Worm (Caenorhabditis elegans) whole organism, young adult: ENCODE results near the gene rmd-2.

Experiments
- B0336.3 ChIP-seq: fragments of 200-800 bp; sonication (Bioruptor generic); IDR thresholded peaks from 2 replicates; pipeline ENCODE4 v1.3.6; 2022; ENCODE audit warnings: missing genetic modification characterization, missing compliant biosample characterization
- F39B2.1 ChIP-seq: fragments of 200-800 bp; sonication (Bioruptor generic); IDR thresholded peaks from 2 replicates; pipeline ENCODE4 v1.3.6; 2022; ENCODE audit warnings: missing genetic modification reagents, missing genetic modification characterization, missing compliant biosample characterization
- F52B5.7 ChIP-seq: sonication (generic microtip); optimal IDR thresholded peaks from 2 replicates; lab custom pipeline; 2016; ENCODE audit warnings: mild to moderate bottlenecking, missing genetic modification characterization, missing compliant biosample characterization
- K12H6.12 ChIP-seq: fragments of 200-800 bp; sonication (Bioruptor generic); optimal IDR thresholded peaks from 2 replicates; lab custom pipeline; 2018; ENCODE audit warnings: mild to moderate bottlenecking, missing genetic modification characterization, missing compliant biosample characterization
- T26A5.8 ChIP-seq: sonication (generic microtip); optimal IDR thresholded peaks from 2 replicates; lab custom pipeline; 2016; ENCODE audit warnings: missing genetic modification characterization, missing compliant biosample characterization
- Y53F4B.3 ChIP-seq: fragments of 200-800 bp; sonication (Bioruptor generic); IDR thresholded peaks from 2 replicates; pipeline ENCODE4 v1.3.6; 2022; ENCODE audit warnings: missing genetic modification reagents, missing genetic modification characterization, missing compliant biosample characterization
- Y53G8AR.9 ChIP-seq: fragments of 200-800 bp; sonication (Bioruptor generic); conservative IDR thresholded peaks from 2 replicates; pipeline ENCODE4 v1.3.6; 2022; ENCODE audit warnings: missing genetic modification reagents, missing genetic modification characterization, missing compliant biosample characterization
- Y95B8A.8 ChIP-seq: fragments of 200-800 bp; sonication (Bioruptor generic); IDR thresholded peaks from 2 replicates; pipeline ENCODE4 v1.3.6; 2022; ENCODE audit warnings: missing genetic modification reagents, missing genetic modification characterization, missing compliant biosample characterization
- cebp-1 ChIP-seq, 2 experiments: fragments of 200-800 bp in 1 of 2; sonication (Bioruptor generic) in 1 of 2; sonication (generic microtip) in 1 of 2; IDR thresholded peaks in 1 of 2; optimal IDR thresholded peaks in 1 of 2; 2 replicates each; pipeline versions ENCODE4 v1.3.6 to Lab custom; 2017 to 2022; ENCODE audit warnings: missing compliant biosample characterization in 2 of 2, missing genetic modification characterization in 2 of 2, mild to moderate bottlenecking in 1 of 2, missing genetic modification reagents in 1 of 2, moderate library complexity in 1 of 2
- ceh-79 ChIP-seq: sonication (generic microtip); optimal IDR thresholded peaks from 2 replicates; lab custom pipeline; 2017; ENCODE audit warnings: mild to moderate bottlenecking, missing genetic modification characterization, missing compliant biosample characterization
- chd-7 ChIP-seq: sonication (generic microtip); optimal IDR thresholded peaks from 2 replicates; lab custom pipeline; 2016; ENCODE audit warnings: mild to moderate bottlenecking, missing genetic modification characterization, moderate library complexity, missing compliant biosample characterization
- dpl-1 ChIP-seq: fragments of 150-350 bp; optimal IDR thresholded peaks from 2 replicates; lab custom pipeline; 2014; ENCODE audit warnings: missing biosample characterization, missing genetic modification reagents, missing genetic modification characterization
- egrh-3 ChIP-seq: fragments of 200-800 bp; sonication (Bioruptor generic); IDR thresholded peaks from 2 replicates; pipeline ENCODE4 v1.3.6; 2022; ENCODE audit warnings: missing genetic modification reagents, missing genetic modification characterization, missing compliant biosample characterization
- fkh-3 ChIP-seq: sonication (generic microtip); optimal IDR thresholded peaks from 2 replicates; lab custom pipeline; 2016; ENCODE audit warnings: mild to moderate bottlenecking, missing genetic modification characterization, missing compliant biosample characterization
- gei-17 ChIP-seq: fragments of 200-800 bp; sonication (Bioruptor generic); optimal IDR thresholded peaks from 2 replicates; lab custom pipeline; 2018; ENCODE audit warnings: mild to moderate bottlenecking, missing genetic modification characterization, missing compliant biosample characterization
- him-1 ChIP-seq: sonication (generic microtip); optimal IDR thresholded peaks from 2 replicates; lab custom pipeline; 2016; ENCODE audit warnings: missing genotype, missing genetic modification reagents, missing genetic modification characterization, missing compliant biosample characterization
- hlh-12 ChIP-seq: sonication (generic microtip); optimal IDR thresholded peaks from 2 replicates; lab custom pipeline; 2016; ENCODE audit warnings: missing genetic modification characterization, missing compliant biosample characterization
- hlh-26 ChIP-seq: fragments of 200-800 bp; sonication (Bioruptor generic); conservative IDR thresholded peaks from 2 replicates; pipeline ENCODE4 v1.3.6; 2022; ENCODE audit warnings: missing genetic modification reagents, missing genetic modification characterization, missing compliant biosample characterization
- hmg-20 ChIP-seq: fragments of 200-800 bp; sonication (Bioruptor generic); IDR thresholded peaks from 2 replicates; pipeline ENCODE4 v1.3.6; 2022; ENCODE audit warnings: missing genetic modification reagents, missing genetic modification characterization, missing compliant biosample characterization
- hsf-1 ChIP-seq: fragments of 200-800 bp; sonication (Bioruptor generic); IDR thresholded peaks from 2 replicates; pipeline ENCODE4 v1.3.6; 2022; ENCODE audit warnings: missing genetic modification reagents, missing genetic modification characterization, missing compliant biosample characterization
- let-526 ChIP-seq: fragments of 200-800 bp; sonication (Bioruptor generic); IDR thresholded peaks from 2 replicates; pipeline ENCODE4 v1.3.6; 2022; ENCODE audit warnings: missing genetic modification reagents, missing genetic modification characterization, missing compliant biosample characterization
- lin-35 ChIP-seq, 3 experiments: fragments of 150-350 bp in 2 of 3; sonication (generic microtip) in 1 of 3; optimal IDR thresholded peaks; 2 replicates each; lab custom pipeline; 2014 to 2018; ENCODE audit warnings: missing biosample characterization in 3 of 3, missing genetic modification characterization in 3 of 3, missing genetic modification reagents in 3 of 3
- lin-40 ChIP-seq: sonication (generic microtip); optimal IDR thresholded peaks from 2 replicates; lab custom pipeline; 2016; ENCODE audit warnings: missing genetic modification characterization, mild to moderate bottlenecking, missing compliant biosample characterization, missing genotype, missing genetic modification reagents
- lir-1 ChIP-seq: fragments of 200-800 bp; sonication (Bioruptor generic); conservative IDR thresholded peaks from 2 replicates; pipeline ENCODE4 v1.3.6; 2022; ENCODE audit warnings: missing genetic modification reagents, missing genetic modification characterization, missing compliant biosample characterization
- madf-8 ChIP-seq: fragments of 200-800 bp; sonication (Bioruptor generic); conservative IDR thresholded peaks from 2 replicates; pipeline ENCODE4 v1.3.6; 2022; ENCODE audit warnings: missing genetic modification reagents, missing genetic modification characterization, missing compliant biosample characterization
- mes-4 ChIP-seq: sonication (generic microtip); optimal IDR thresholded peaks from 2 replicates; lab custom pipeline; 2016; ENCODE audit warnings: missing genotype, missing genetic modification characterization, missing compliant biosample characterization
- nhr-179 ChIP-seq: sonication (generic microtip); optimal IDR thresholded peaks from 2 replicates; lab custom pipeline; 2016; ENCODE audit warnings: mild to moderate bottlenecking, missing genetic modification characterization, missing compliant biosample characterization
- nhr-27 ChIP-seq: fragments of 200-800 bp; sonication (Bioruptor generic); optimal IDR thresholded peaks from 2 replicates; lab custom pipeline; 2018; ENCODE audit warnings: mild to moderate bottlenecking, missing genetic modification characterization, moderate library complexity, missing compliant biosample characterization
- nhr-80 ChIP-seq: sonication (generic microtip); optimal IDR thresholded peaks from 2 replicates; lab custom pipeline; 2016; ENCODE audit warnings: missing genetic modification characterization, missing compliant biosample characterization
- nhr-90 ChIP-seq: sonication (generic microtip); optimal IDR thresholded peaks from 2 replicates; lab custom pipeline; 2016; ENCODE audit warnings: missing genotype, mild to moderate bottlenecking, missing genetic modification characterization, missing compliant biosample characterization
- pbrm-1 ChIP-seq: fragments of 200-800 bp; sonication (Bioruptor generic); IDR thresholded peaks from 2 replicates; pipeline ENCODE4 v1.3.6; 2022; ENCODE audit warnings: missing genetic modification reagents, missing genetic modification characterization, missing compliant biosample characterization
- pha-4 ChIP-seq: fragments of 150-350 bp; sonication (generic microtip); optimal IDR thresholded peaks from 2 replicates; lab custom pipeline; 2014; ENCODE audit warnings: missing biosample characterization, missing genetic modification reagents, missing genetic modification characterization
- repo-1 ChIP-seq: sonication (generic microtip); optimal IDR thresholded peaks from 2 replicates; lab custom pipeline; 2017; ENCODE audit warnings: mild to moderate bottlenecking, missing genetic modification characterization, missing compliant biosample characterization
- sdz-38 ChIP-seq: sonication (generic microtip); optimal IDR thresholded peaks from 2 replicates; lab custom pipeline; 2016; ENCODE audit warnings: missing genotype, missing genetic modification characterization, missing compliant biosample characterization
- sptf-2 ChIP-seq: fragments of 200-800 bp; sonication (Bioruptor generic); optimal IDR thresholded peaks from 2 replicates; lab custom pipeline; 2018; ENCODE audit warnings: mild to moderate bottlenecking, missing genetic modification characterization, missing compliant biosample characterization
- tbp1 ChIP-seq: fragments of 200-800 bp; sonication (Bioruptor generic); optimal IDR thresholded peaks from 2 replicates; lab custom pipeline; 2018; ENCODE audit warnings: mild to moderate bottlenecking, missing genetic modification characterization, missing compliant biosample characterization
- zfh-2 ChIP-seq: fragments of 200-800 bp; sonication (Bioruptor generic); conservative IDR thresholded peaks from 2 replicates; pipeline ENCODE4 v1.3.6; 2022; ENCODE audit warnings: missing genetic modification reagents, missing genetic modification characterization, missing compliant biosample characterization
- zim-3 ChIP-seq: sonication (generic microtip); optimal IDR thresholded peaks from 2 replicates; lab custom pipeline; 2017; ENCODE audit warnings: mild to moderate bottlenecking, missing genetic modification characterization, moderate library complexity, missing compliant biosample characterization

The rmd-2 gene

ce11 chrV:9950861-9951260 is 35.2 kb downstream of the rmd-2 start, which contains the start of gene ttr-46:
Gene ttr-46 (plus strand): TSS chrV:9951233.
- peak; percentile 69 for TF ChIP-seq nhr-80 (tag; lab: Kevin White, UChicago)
- TF ChIP-seq fkh-3 (tag; lab: Kevin White, UChicago), result no peak
- TF ChIP-seq, all 124 proteins: peak for 1

DNA sequence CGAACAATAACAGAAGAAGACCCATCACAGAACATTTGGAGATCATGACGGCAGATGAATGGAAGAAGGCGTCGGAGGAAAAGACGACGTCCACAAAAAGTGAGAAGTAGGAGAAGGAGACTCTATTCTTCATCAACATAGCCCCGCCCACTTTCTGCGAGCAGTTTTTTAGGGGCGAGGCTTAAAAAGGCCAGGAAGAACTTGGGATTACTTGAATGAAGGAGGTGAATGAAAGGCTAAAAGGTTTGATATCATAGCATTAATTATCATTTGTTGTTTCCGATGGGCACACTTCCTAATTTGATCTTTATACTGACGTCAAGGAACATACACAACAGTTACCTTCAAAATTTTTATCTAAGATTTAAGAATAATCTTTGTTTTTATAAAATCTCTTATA is 37.2 kb downstream of the rmd-2 start, which contains the start of gene nlp-58:
nlp-58 (minus strand) TSS at position 101 of the 400 bp plus-strand sequence.
- TF ChIP-seq B0336.3 (GFP tag; lab: Robert Waterston, UW) (no peak), hlh-12 (tag; lab: Kevin White, UChicago) (no peak), him-1 (tag; lab: Kevin White, UChicago) (no peak), lin-40 (tag; lab: Kevin White, UChicago) (no peak), F52B5.7 (tag; lab: Kevin White, UChicago) (no peak), cebp-1 (GFP tag; IDR thresholded peaks at IDR 0.05; lab: Robert Waterston, UW) (no peak), cebp-1 (tag; optimal IDR thresholded peaks at IDR 0.05; lab: Kevin White, UChicago) (no peak), let-526 (GFP tag; lab: Robert Waterston, UW) (no peak), dpl-1 (GFP tag; lab: Kevin White, UChicago) (no peak), Y53G8AR.9 (GFP tag; lab: Robert Waterston, UW) (no peak), sptf-2 (GFP tag; lab: Kevin White, UChicago) (no peak), lir-1 (GFP tag; lab: Robert Waterston, UW) (no peak), fkh-3 (tag; lab: Kevin White, UChicago) (no peak), zfh-2 (GFP tag; lab: Robert Waterston, UW) (no peak), repo-1 (tag; lab: Kevin White, UChicago) (no peak), hsf-1 (GFP tag; lab: Robert Waterston, UW) (no peak), madf-8 (GFP tag; lab: Robert Waterston, UW) (no peak), zim-3 (tag; lab: Kevin White, UChicago) (no peak)

ce11 chrV:9944093-9944492 is 42.0 kb downstream of the rmd-2 start, which contains the start of gene sre-28:
Gene sre-28 (plus strand): TSS chrV:9944393.
- no peak for TF ChIP-seq nhr-90 (tag; lab: Kevin White, UChicago)
- TF ChIP-seq gei-17 (GFP tag; lab: Kevin White, UChicago), result no peak
- no peak for TF ChIP-seq ceh-79 (tag; lab: Kevin White, UChicago)
- TF ChIP-seq nhr-27, result no peak
- TF ChIP-seq zfh-2 (GFP tag; lab: Robert Waterston, UW), result no peak
- TF ChIP-seq B0336.3 (GFP tag; lab: Robert Waterston, UW), result no peak

- TF ChIP-seq Y53F4B.3 (no peak), mes-4 (no peak), sdz-38 (tag; lab: Kevin White, UChicago) (no peak), nhr-179 (no peak), hmg-20 (GFP tag; lab: Robert Waterston, UW) (no peak), hlh-26 (GFP tag; lab: Robert Waterston, UW) (no peak), tbp1 (GFP tag; lab: Kevin White, UChicago) (no peak), K12H6.12 (tag; lab: Kevin White, UChicago) (no peak), T26A5.8 (tag; lab: Kevin White, UChicago) (no peak), lin-35 (GFP tag; optimal IDR thresholded peaks at IDR 0.05; lab: Kevin White, UChicago) (no peak), chd-7 (tag; lab: Kevin White, UChicago) (no peak), Y95B8A.8 (no peak), zim-3 (tag; lab: Kevin White, UChicago) (no peak), madf-8 (GFP tag; lab: Robert Waterston, UW) (no peak), hsf-1 (GFP tag; lab: Robert Waterston, UW) (no peak), egrh-3 (no peak), pha-4 (no peak), F39B2.1 (GFP tag; lab: Robert Waterston, UW) (no peak), B0336.3 (GFP tag; lab: Robert Waterston, UW) (no peak), pbrm-1 (GFP tag; lab: Robert Waterston, UW) (no peak)
These were observed 43.0 kb downstream of the rmd-2 start, which contains the start of gene fipr-12 for ce11 chrV:9943039-9943438. Gene fipr-12 (plus strand): TSS chrV:9943339.
